Fruit fly (Drosophila melanogaster): ENCODE measurements around the gene Gyc89Db.

The Gyc89Db gene

dm6 chr3R:16432665-16433065 is 44.2 kb upstream of the Gyc89Db start, which contains the start of gene Fntb (continued):
- TF ChIP-seq dan (GFP tag; IDR thresholded peaks at IDR 0.05) (no peak), CG18764 (GFP tag; optimal IDR thresholded peaks at IDR 0.05) (peak; percentile 51), fd96Cb (tag; optimal IDR thresholded peaks at IDR 0.05) (peak; percentile 70), Dip2 (GFP tag; IDR thresholded peaks at IDR 0.05) (no peak), CG2129 (GFP tag; IDR thresholded peaks at IDR 0.05; ENCODE audit: partially characterized antibody) (no peak), CkIIα-i1 (GFP tag; IDR thresholded peaks at IDR 0.05) (no peak), Hsf (GFP tag; optimal IDR thresholded peaks at IDR 0.05) (peak; percentile 66), wdn (GFP tag; IDR thresholded peaks at IDR 0.05) (peak; percentile 41; the same call in 1 of the 2 replicates), nerfin-1 (tag; optimal IDR thresholded peaks at IDR 0.05) (peak; percentile 66), fru (optimal IDR thresholded peaks at IDR 0.05) (no peak), gcm2 (GFP tag; optimal IDR thresholded peaks at IDR 0.05) (no peak), CG12769 (tag; optimal IDR thresholded peaks at IDR 0.05) (no peak), Dek (tag; optimal IDR thresholded peaks at IDR 0.05) (peak; percentile 69), al (GFP tag; IDR thresholded peaks at IDR 0.05) (peak; percentile 66), kay (GFP tag; optimal IDR thresholded peaks at IDR 0.05) (peak; percentile 19), CG1529 (GFP tag; optimal IDR thresholded peaks at IDR 0.05) (peak; percentile 38), trh (GFP tag; optimal IDR thresholded peaks at IDR 0.05) (no peak), ttk (GFP tag; IDR thresholded peaks at IDR 0.05) (peak; percentile 48; the same call in 1 of the 2 replicates), Hr3 (GFP tag; optimal IDR thresholded peaks at IDR 0.05) (peak; percentile 76), esg (GFP tag; conservative IDR thresholded peaks at IDR 0.05) (peak; percentile 41; the same call in 1 of the 2 replicates), crol (GFP tag; IDR thresholded peaks at IDR 0.05) (no peak), Xrp1 (GFP tag; IDR thresholded peaks at IDR 0.05) (peak; percentile 64; the same call in 1 of the 2 replicates), CG17912 (GFP tag; optimal IDR thresholded peaks at IDR 0.05) (no peak), CG34376 (GFP tag; optimal IDR thresholded peaks at IDR 0.05) (peak; percentile 44), caup (GFP tag; optimal IDR thresholded peaks at IDR 0.05; ENCODE audit: severe bottlenecking) (peak; percentile 72), GATAe (GFP tag; conservative IDR thresholded peaks at IDR 0.05) (no peak), hb (GFP tag; IDR thresholded peaks at IDR 0.05; ENCODE audit: partially characterized antibody) (no peak), vvl (GFP tag; IDR thresholded peaks at IDR 0.05) (peak; percentile 68), Nf-YC (tag; optimal IDR thresholded peaks at IDR 0.05) (peak; percentile 65), CG10267 (tag; optimal IDR thresholded peaks at IDR 0.05) (peak; percentile 92), lab (GFP tag; optimal IDR thresholded peaks at IDR 0.05) (no peak), CG11398 (GFP tag; optimal IDR thresholded peaks at IDR 0.05) (no peak), ap (GFP tag; IDR thresholded peaks at IDR 0.05) (0 out of 2 replicates have a peak, but pooled peaks have one; percentile 35), ssp (GFP tag; IDR thresholded peaks at IDR 0.05) (peak; percentile 44; the same call in 1 of the 2 replicates), CG5245 (GFP tag; optimal IDR thresholded peaks at IDR 0.05) (peak; percentile 5), nmo (GFP tag; optimal IDR thresholded peaks at IDR 0.05) (peak; percentile 79), Xbp1 (GFP tag; optimal IDR thresholded peaks at IDR 0.05) (peak; percentile 74), CG4730 (GFP tag; IDR thresholded peaks at IDR 0.05) (peak; percentile 20; the same call in 1 of the 2 replicates), CG32767 (GFP tag; IDR thresholded peaks at IDR 0.05) (peak; percentile 34; the same call in 1 of the 2 replicates), CG6683 (GFP tag; optimal IDR thresholded peaks at IDR 0.05) (peak; percentile 31), lbe (GFP tag; optimal IDR thresholded peaks at IDR 0.05) (peak; percentile 35), Dad (GFP tag; optimal IDR thresholded peaks at IDR 0.05) (no peak), Oli (tag; optimal IDR thresholded peaks at IDR 0.05) (peak; percentile 68), gsb-n (tag; optimal IDR thresholded peaks at IDR 0.05) (no peak), CG18599 (GFP tag; optimal IDR thresholded peaks at IDR 0.05) (no peak), tio (GFP tag; optimal IDR thresholded peaks at IDR 0.05) (no peak), Ptx1 (GFP tag; IDR thresholded peaks at IDR 0.05) (peak; percentile 73), dysf (GFP tag; IDR thresholded peaks at IDR 0.05) (peak; percentile 74), ATbp (GFP tag; optimal IDR thresholded peaks at IDR 0.05) (peak; percentile 40), scrt (GFP tag; optimal IDR thresholded peaks at IDR 0.05) (peak; percentile 46), CG6254 (GFP tag; optimal IDR thresholded peaks at IDR 0.05) (no peak)

All from whole organism, embryonic.